Fruit fly (Drosophila melanogaster) whole organism, prepupa: ENCODE measurements around the gene MICU3.

Experiments
- Blimp-1 ChIP-seq: fragments of 200-800 bp; sonication (Bioruptor generic); optimal IDR thresholded peaks from 3 replicates; lab custom pipeline; 2017; ENCODE audit warnings: missing biosample characterization, missing genetic modification characterization, mild to moderate bottlenecking, moderate library complexity, missing genetic modification reagents
- CG10631 ChIP-seq: fragments of 200-800 bp; sonication (Bioruptor generic); optimal IDR thresholded peaks from 2 replicates; lab custom pipeline; 2016; ENCODE audit warnings: missing biosample characterization, missing genetic modification characterization
- CG11294 ChIP-seq: fragments of 200-800 bp; sonication (Bioruptor generic); IDR thresholded peaks from 2 replicates; pipeline ENCODE4 v1.3.6; 2022; ENCODE audit warnings: missing biosample characterization, missing genetic modification characterization
- CG11762 ChIP-seq: fragments of 200-800 bp; sonication (Bioruptor generic); optimal IDR thresholded peaks from 3 replicates; lab custom pipeline; 2016; ENCODE audit warnings: missing biosample characterization, missing genetic modification characterization; ENCODE audit not compliant: insufficient read depth
- CG11902 ChIP-seq: fragments of 200-800 bp; sonication (Bioruptor generic); optimal IDR thresholded peaks from 3 replicates; lab custom pipeline; 2016; ENCODE audit warnings: missing biosample characterization, missing genetic modification characterization
- CG15336 ChIP-seq: fragments of 200-800 bp; sonication (Bioruptor generic); IDR thresholded peaks from 2 replicates; pipeline ENCODE4 v1.3.6; 2022; ENCODE audit warnings: missing biosample characterization, missing genetic modification characterization
- CG1621 ChIP-seq: fragments of 200-800 bp; sonication (Bioruptor generic); optimal IDR thresholded peaks from 3 replicates; lab custom pipeline; 2018; ENCODE audit warnings: missing biosample characterization, mild to moderate bottlenecking, missing genetic modification characterization
- CG16779 ChIP-seq: fragments of 200-800 bp; sonication (Bioruptor generic); optimal IDR thresholded peaks from 3 replicates; lab custom pipeline; 2017; ENCODE audit warnings: missing biosample characterization, mild to moderate bottlenecking, missing genetic modification characterization
- CG3032 ChIP-seq: fragments of 200-800 bp; optimal IDR thresholded peaks from 2 replicates; lab custom pipeline; 2019; ENCODE audit warnings: missing biosample characterization, mild to moderate bottlenecking, missing genetic modification characterization, moderate library complexity
- CG32006 ChIP-seq: fragments of 200-800 bp; sonication (Bioruptor generic); optimal IDR thresholded peaks from 3 replicates; lab custom pipeline; 2017; ENCODE audit warnings: missing biosample characterization, mild to moderate bottlenecking, missing genetic modification characterization
- CG34406 ChIP-seq: fragments of 200-800 bp; sonication (Bioruptor generic); optimal IDR thresholded peaks from 3 replicates; lab custom pipeline; 2016; ENCODE audit warnings: missing biosample characterization, missing genetic modification characterization
- CG4318 ChIP-seq: fragments of 200-800 bp; sonication (Bioruptor generic); optimal IDR thresholded peaks from 3 replicates; lab custom pipeline; 2017; ENCODE audit warnings: missing biosample characterization, mild to moderate bottlenecking, missing genetic modification characterization
- CG6163 ChIP-seq: fragments of 200-800 bp; sonication (Bioruptor generic); IDR thresholded peaks from 3 replicates; pipeline ENCODE4 v1.3.6; 2022; ENCODE audit warnings: missing biosample characterization, missing genetic modification characterization
- CG6276 ChIP-seq: fragments of 200-800 bp; sonication (Bioruptor generic); optimal IDR thresholded peaks from 2 replicates; lab custom pipeline; 2017; ENCODE audit warnings: missing biosample characterization, mild to moderate bottlenecking, missing genetic modification characterization
- CG6792 ChIP-seq: fragments of 200-800 bp; sonication (Bioruptor generic); optimal IDR thresholded peaks from 3 replicates; lab custom pipeline; 2016; ENCODE audit warnings: missing biosample characterization, missing genetic modification characterization
- CG6808 ChIP-seq: fragments of 200-800 bp; sonication (Bioruptor generic); optimal IDR thresholded peaks from 3 replicates; lab custom pipeline; 2017; ENCODE audit warnings: missing biosample characterization, missing genetic modification characterization, mild to moderate bottlenecking, moderate library complexity, missing genetic modification reagents
- CG6854 ChIP-seq: fragments of 200-800 bp; sonication (Bioruptor generic); optimal IDR thresholded peaks from 2 replicates; lab custom pipeline; 2017; ENCODE audit warnings: missing biosample characterization, mild to moderate bottlenecking, missing genetic modification characterization
- CG7368 ChIP-seq: fragments of 200-800 bp; sonication (Bioruptor generic); optimal IDR thresholded peaks from 3 replicates; lab custom pipeline; 2016; ENCODE audit warnings: missing biosample characterization, missing genetic modification characterization
- CG8319 ChIP-seq: fragments of 200-800 bp; sonication (Bioruptor generic); optimal IDR thresholded peaks from 3 replicates; lab custom pipeline; 2016; ENCODE audit warnings: missing biosample characterization, missing genetic modification characterization
- CG8632 ChIP-seq: fragments of 200-800 bp; sonication (Bioruptor generic); optimal IDR thresholded peaks from 3 replicates; lab custom pipeline; 2016; ENCODE audit warnings: missing biosample characterization, missing genetic modification characterization
- CG9139 ChIP-seq: fragments of 200-800 bp; sonication (Bioruptor generic); optimal IDR thresholded peaks from 3 replicates; lab custom pipeline; 2017; ENCODE audit warnings: missing biosample characterization, mild to moderate bottlenecking, missing genetic modification characterization
- Eip78C ChIP-seq: fragments of 200-800 bp; sonication (Bioruptor generic); peaks from one replicate; lab custom pipeline; 2016; ENCODE audit warnings: missing biosample characterization, missing genetic modification characterization
- Eip93F ChIP-seq: fragments of 200-800 bp; sonication (Bioruptor generic); optimal IDR thresholded peaks from 2 replicates; lab custom pipeline; 2016; ENCODE audit warnings: missing biosample characterization, mild to moderate bottlenecking, missing genetic modification characterization
- Ets96B ChIP-seq: fragments of 200-800 bp; optimal IDR thresholded peaks from 2 replicates; lab custom pipeline; 2019; ENCODE audit warnings: missing biosample characterization, mild to moderate bottlenecking, missing genetic modification characterization, moderate library complexity
- Gug ChIP-seq: fragments of 200-800 bp; sonication (Bioruptor generic); IDR thresholded peaks from 2 replicates; pipeline ENCODE4 v1.3.6; 2022; ENCODE audit warnings: missing biosample characterization, missing genetic modification characterization
- Hr38 ChIP-seq: sonication (Bioruptor generic); optimal IDR thresholded peaks from 2 replicates; lab custom pipeline; 2016; ENCODE audit warnings: missing biosample characterization, missing genetic modification characterization
- Hr4 ChIP-seq: fragments of 200-800 bp; sonication (Bioruptor generic); optimal IDR thresholded peaks from 3 replicates; lab custom pipeline; 2016; ENCODE audit warnings: missing biosample characterization, missing genetic modification characterization
- Lpt ChIP-seq: fragments of 200-800 bp; sonication (Bioruptor generic); optimal IDR thresholded peaks from 3 replicates; lab custom pipeline; 2016; ENCODE audit warnings: missing biosample characterization, missing genetic modification characterization
- Met ChIP-seq: fragments of 200-800 bp; sonication (Bioruptor generic); optimal IDR thresholded peaks from 3 replicates; lab custom pipeline; 2016; ENCODE audit warnings: missing biosample characterization, missing genetic modification characterization
- OdsH ChIP-seq: fragments of 200-800 bp; sonication (Bioruptor generic); optimal IDR thresholded peaks from 3 replicates; lab custom pipeline; 2016; ENCODE audit warnings: missing biosample characterization, missing genetic modification characterization
- Sox102F ChIP-seq: fragments of 200-800 bp; sonication (Bioruptor generic); optimal IDR thresholded peaks from 2 replicates; lab custom pipeline; 2016; ENCODE audit warnings: missing biosample characterization, mild to moderate bottlenecking, missing genetic modification characterization
- Sox15 ChIP-seq: fragments of 200-800 bp; sonication (Bioruptor generic); optimal IDR thresholded peaks from 3 replicates; lab custom pipeline; 2016; ENCODE audit warnings: missing biosample characterization, missing genetic modification characterization
- achi ChIP-seq: fragments of 200-800 bp; sonication (Bioruptor generic); optimal IDR thresholded peaks from 3 replicates; lab custom pipeline; 2016; ENCODE audit warnings: missing biosample characterization, missing genetic modification characterization
- acj6 ChIP-seq: fragments of 200-800 bp; sonication (Bioruptor generic); optimal IDR thresholded peaks from 3 replicates; lab custom pipeline; 2016; ENCODE audit warnings: missing biosample characterization, missing genetic modification characterization
- eg ChIP-seq: fragments of 200-800 bp; sonication (Bioruptor generic); IDR thresholded peaks from 3 replicates; pipeline ENCODE4 v1.3.6; 2022; ENCODE audit warnings: missing biosample characterization, missing genetic modification characterization
- esn ChIP-seq: fragments of 200-800 bp; sonication (Bioruptor generic); optimal IDR thresholded peaks from 2 replicates; lab custom pipeline; 2016; ENCODE audit warnings: missing biosample characterization, mild to moderate bottlenecking, missing genetic modification characterization, moderate library complexity
- fd59A ChIP-seq: fragments of 200-800 bp; sonication (Bioruptor generic); optimal IDR thresholded peaks from 2 replicates; lab custom pipeline; 2017; ENCODE audit warnings: missing biosample characterization, mild to moderate bottlenecking, missing genetic modification characterization, missing genetic modification reagents
- fd85E ChIP-seq: fragments of 200-800 bp; sonication (Bioruptor generic); optimal IDR thresholded peaks from 3 replicates; lab custom pipeline; 2016; ENCODE audit warnings: missing biosample characterization, missing genetic modification characterization
- fkh ChIP-seq: fragments of 200-800 bp; sonication (Bioruptor generic); optimal IDR thresholded peaks from 3 replicates; lab custom pipeline; 2017; ENCODE audit warnings: missing biosample characterization, mild to moderate bottlenecking, missing genetic modification characterization, moderate library complexity
- lz ChIP-seq: fragments of 200-800 bp; sonication (Bioruptor generic); optimal IDR thresholded peaks from 3 replicates; lab custom pipeline; 2016; ENCODE audit warnings: missing biosample characterization, missing genetic modification characterization
- net ChIP-seq: fragments of 200-800 bp; sonication (Bioruptor generic); optimal IDR thresholded peaks from 3 replicates; lab custom pipeline; 2016; ENCODE audit warnings: missing biosample characterization, missing genetic modification characterization
- pdm3 ChIP-seq: fragments of 200-800 bp; sonication (Bioruptor generic); optimal IDR thresholded peaks from 3 replicates; lab custom pipeline; 2016; ENCODE audit warnings: missing biosample characterization, missing genetic modification characterization
- spab ChIP-seq: fragments of 200-800 bp; sonication (Bioruptor generic); optimal IDR thresholded peaks from 2 replicates; lab custom pipeline; 2017; ENCODE audit warnings: missing biosample characterization, mild to moderate bottlenecking, missing genetic modification characterization, missing genetic modification reagents
- svp ChIP-seq: fragments of 200-800 bp; sonication (Bioruptor generic); peaks from one replicate; lab custom pipeline; 2016; ENCODE audit warnings: missing biosample characterization, missing genetic modification characterization
- topi ChIP-seq: fragments of 200-800 bp; sonication (Bioruptor generic); optimal IDR thresholded peaks from 3 replicates; lab custom pipeline; 2016; ENCODE audit warnings: missing biosample characterization, missing genetic modification characterization
- vri ChIP-seq: fragments of 200-800 bp; sonication (Bioruptor generic); optimal IDR thresholded peaks from 3 replicates; lab custom pipeline; 2016; ENCODE audit warnings: missing biosample characterization, mild to moderate bottlenecking, missing genetic modification characterization

Gene MICU3

dm6 chr3R:19860996-19861719, 14.0 kb downstream of the MICU3 start, which contains the start of the genes Ire1 and Mrm2 (continued):
- TF ChIP-seq CG4318 (GFP tag; lab: Kevin White, UChicago): no peak
- TF ChIP-seq fd85E (GFP tag; lab: Kevin White, UChicago): no peak
- TF ChIP-seq Gug (GFP tag; lab: Robert Waterston, UW): peak; percentile 67
- peak; percentile 78 for TF ChIP-seq OdsH (GFP tag; lab: Kevin White, UChicago)
- TF ChIP-seq CG6808 (GFP tag; lab: Kevin White, UChicago): peak; percentile 32
- peak; percentile 31 for TF ChIP-seq CG8632 (GFP tag; lab: Kevin White, UChicago)
- no peak for TF ChIP-seq Blimp-1 (GFP tag; lab: Kevin White, UChicago)
- TF ChIP-seq topi (GFP tag; lab: Kevin White, UChicago): peak; percentile 63
- TF ChIP-seq fkh (GFP tag; lab: Kevin White, UChicago): peak; percentile 98
- peak; percentile 56 for TF ChIP-seq fd59A (GFP tag; lab: Kevin White, UChicago)
- peak; percentile 48 for TF ChIP-seq CG16779 (tag; lab: Kevin White, UChicago)
- TF ChIP-seq CG32006: peak; percentile 74
- TF ChIP-seq acj6 (GFP tag; lab: Kevin White, UChicago): peak; percentile 77
- peak; percentile 33; the same call in 1 of the 2 replicates for TF ChIP-seq CG15336 (GFP tag; lab: Robert Waterston, UW)
- TF ChIP-seq eg: peak; percentile 88
- no peak for TF ChIP-seq Hr38 (GFP tag; lab: Kevin White, UChicago)
- TF ChIP-seq CG11294 (GFP tag; lab: Robert Waterston, UW): peak; percentile 45; the same call in 1 of the 2 replicates

dm6 chr3R:19863979-19864775, 17.1 kb downstream of the MICU3 start, which contains the start of the genes CG4572 and CG4686:
Gene CG4572, minus strand, starts transcription at chr3R:19864393.
Gene CG4686, plus strand, starts transcription at chr3R:19864496.
- TF ChIP-seq CG8319 (peak; percentile 71), CG6163 (GFP tag; lab: Robert Waterston, UW) (peak; percentile 77), CG8632 (GFP tag; lab: Kevin White, UChicago) (peak; percentile 67), CG7368 (peak; percentile 61), esn (GFP tag; lab: Kevin White, UChicago) (peak; percentile 87), topi (GFP tag; lab: Kevin White, UChicago) (peak; percentile 79), CG10631 (GFP tag; lab: Kevin White, UChicago) (peak; percentile 85), CG34406 (GFP tag; lab: Kevin White, UChicago) (peak; percentile 74), achi (GFP tag; lab: Kevin White, UChicago) (peak; percentile 86), CG9139 (peak; percentile 57), CG4318 (GFP tag; lab: Kevin White, UChicago) (peak; percentile 73), lz (GFP tag; lab: Kevin White, UChicago) (peak; percentile 89), CG11294 (GFP tag; lab: Robert Waterston, UW) (peak; percentile 79), CG6854 (GFP tag; lab: Kevin White, UChicago) (peak; percentile 8), CG6792 (peak; percentile 71), CG32006 (peak; percentile 83), Sox102F (peak; percentile 83), Eip93F (GFP tag; lab: Kevin White, UChicago) (peak; percentile 85), CG11762 (peak; percentile 81), vri (GFP tag; lab: Kevin White, UChicago) (peak; percentile 59), Met (GFP tag; lab: Kevin White, UChicago) (peak; percentile 81), fkh (GFP tag; lab: Kevin White, UChicago) (no peak), Lpt (GFP tag; lab: Kevin White, UChicago) (peak; percentile 70), Ets96B (peak; percentile 67), net (GFP tag; lab: Kevin White, UChicago) (peak; percentile 75), CG6276 (GFP tag; lab: Kevin White, UChicago) (no peak), spab (peak; percentile 67), svp (GFP tag; lab: Kevin White, UChicago) (no peak), Hr4 (GFP tag; lab: Kevin White, UChicago) (peak; percentile 86), pdm3 (GFP tag; lab: Kevin White, UChicago) (peak; percentile 85), CG3032 (tag; lab: Kevin White, UChicago) (peak; percentile 89), Hr38 (GFP tag; lab: Kevin White, UChicago) (no peak), Sox15 (peak; percentile 73), CG11902 (GFP tag; lab: Kevin White, UChicago) (peak; percentile 75), CG15336 (GFP tag; lab: Robert Waterston, UW) (peak; percentile 71), CG1621 (peak; percentile 26), Eip78C (GFP tag; lab: Kevin White, UChicago) (peak; percentile 92)
